Worm (Caenorhabditis elegans): ENCODE results near the gene Y76B12C.9.

Gene Y76B12C.9

ce11 chrIV:2053591-2053990, 16.7 kb upstream of the Y76B12C.9 start (continued):
- TF ChIP-seq ceh-28 (tag; optimal IDR thresholded peaks at IDR 0.05) (no peak), lin-13 (GFP tag; optimal IDR thresholded peaks at IDR 0.05) (no peak), fkh-10 (GFP tag; optimal IDR thresholded peaks at IDR 0.05) (peak; percentile 55), madf-9 (GFP tag; conservative IDR thresholded peaks at IDR 0.05) (no peak), ces-1 (GFP tag; optimal IDR thresholded peaks at IDR 0.05) (peak; percentile 65), D1046.2 (GFP tag; IDR thresholded peaks at IDR 0.05) (no peak), hif-1 (tag; optimal IDR thresholded peaks at IDR 0.05) (no peak), ceh-32 (tag; optimal IDR thresholded peaks at IDR 0.05; ENCODE audit: poor library complexity) (no peak), nhr-6 (tag; optimal IDR thresholded peaks at IDR 0.05) (no peak), daf-12 (tag; optimal IDR thresholded peaks at IDR 0.05) (no peak), hlh-11 (tag; optimal IDR thresholded peaks at IDR 0.05) (peak; percentile 14), T20F7.1 (GFP tag; optimal IDR thresholded peaks at IDR 0.05) (no peak), vab-7 (GFP tag; IDR thresholded peaks at IDR 0.05) (no peak), tag-97 (GFP tag; IDR thresholded peaks at IDR 0.05) (no peak), dmd-8 (GFP tag; IDR thresholded peaks at IDR 0.05) (no peak), nhr-77 (tag; optimal IDR thresholded peaks at IDR 0.05) (no peak), ctbp-1 (GFP tag; IDR thresholded peaks at IDR 0.05) (peak; percentile 72), zag-1 (tag; optimal IDR thresholded peaks at IDR 0.05) (no peak), lim-7 (GFP tag; IDR thresholded peaks at IDR 0.05) (no peak), Y105C5A.15 (GFP tag; IDR thresholded peaks at IDR 0.05) (no peak), skn-1 (tag; optimal IDR thresholded peaks at IDR 0.05) (no peak), mep-1 (tag; optimal IDR thresholded peaks at IDR 0.05) (peak; percentile 23), F26F4.8 (GFP tag; conservative IDR thresholded peaks at IDR 0.05) (no peak), egl-27 (tag; optimal IDR thresholded peaks at IDR 0.05) (no peak), lin-38 (GFP tag; IDR thresholded peaks at IDR 0.05) (no peak), lin-1 (GFP tag; IDR thresholded peaks at IDR 0.05) (no peak), fos-1 (tag; optimal IDR thresholded peaks at IDR 0.05) (no peak), daf-16 (GFP tag; optimal IDR thresholded peaks at IDR 0.05) (no peak), daf-16 (tag; optimal IDR thresholded peaks at IDR 0.05) (no peak), lir-3 (tag; optimal IDR thresholded peaks at IDR 0.05) (no peak), dmd-9 (GFP tag; IDR thresholded peaks at IDR 0.05) (no peak), gei-8 (GFP tag; optimal IDR thresholded peaks at IDR 0.05) (no peak), sdz-12 (GFP tag; optimal IDR thresholded peaks at IDR 0.05) (no peak), mes-2 (tag; optimal IDR thresholded peaks at IDR 0.05; ENCODE audit: poor library complexity, severe bottlenecking) (no peak), nhr-41 (GFP tag; IDR thresholded peaks at IDR 0.05) (no peak), unc-62 (GFP tag; optimal IDR thresholded peaks at IDR 0.05 in 1 of 2) (no peak), unc-62 (tag; optimal IDR thresholded peaks at IDR 0.05) (no peak), F10B5.3 (tag; optimal IDR thresholded peaks at IDR 0.05) (no peak), nhr-10 (tag; optimal IDR thresholded peaks at IDR 0.05) (no peak), Y75B8A.6 (GFP tag; IDR thresholded peaks at IDR 0.05) (no peak), mxl-2 (GFP tag; conservative IDR thresholded peaks at IDR 0.05) (no peak), set-16 (GFP tag; IDR thresholded peaks at IDR 0.05) (no peak), pqm-1 (tag; optimal IDR thresholded peaks at IDR 0.05) (no peak), saeg-2 (GFP tag; IDR thresholded peaks at IDR 0.05) (no peak), ceh-82 (tag; optimal IDR thresholded peaks at IDR 0.05) (no peak), ZK546.5 (tag; optimal IDR thresholded peaks at IDR 0.05) (no peak), aly-2 (tag; optimal IDR thresholded peaks at IDR 0.05) (no peak), tra-1 (GFP tag; IDR thresholded peaks at IDR 0.05) (no peak), zip-2 (tag; optimal IDR thresholded peaks at IDR 0.05) (no peak), rbr-2 (tag; optimal IDR thresholded peaks at IDR 0.05) (no peak), duxl-1 (tag; optimal IDR thresholded peaks at IDR 0.05; ENCODE audit: poor library complexity) (no peak), nhr-42 (GFP tag; IDR thresholded peaks at IDR 0.05) (no peak), spr-1 (tag; optimal IDR thresholded peaks at IDR 0.05) (no peak), F49E8.2 (tag; optimal IDR thresholded peaks at IDR 0.05; ENCODE audit: borderline replicate concordance) (no peak)

Measured in whole organism, L4 larva.